Worm (Caenorhabditis elegans) whole organism, L3 larva: ENCODE measurements around the gene cest-2.2.
"Not testable (repeated sequence)": the region's sequence is repeated elsewhere in the genome, so short reads cannot be mapped to it uniquely, and the experiment has no call there.

ENCODE experiments used
- R02D3.7 ChIP-seq: fragments of 150-350 bp; optimal IDR thresholded peaks from 2 replicates; lab custom pipeline; 2014; ENCODE audit warnings: missing biosample characterization, missing genetic modification characterization
- aly-2 ChIP-seq: fragments of 150-350 bp; optimal IDR thresholded peaks from 2 replicates; lab custom pipeline; 2014; ENCODE audit warnings: missing biosample characterization, missing genetic modification characterization
- ama-1 ChIP-seq: fragments of 150-350 bp; optimal IDR thresholded peaks from 2 replicates; lab custom pipeline; 2018
- ceh-16 ChIP-seq: sonication (generic microtip); optimal IDR thresholded peaks from 2 replicates; lab custom pipeline; 2017; ENCODE audit warnings: missing biosample characterization, missing genetic modification characterization
- ceh-82 ChIP-seq: fragments of 150-350 bp; optimal IDR thresholded peaks from 2 replicates; lab custom pipeline; 2014; ENCODE audit warnings: missing biosample characterization, missing genetic modification characterization
- ceh-9 ChIP-seq: sonication (generic microtip); optimal IDR thresholded peaks from 2 replicates; lab custom pipeline; 2018; ENCODE audit warnings: missing biosample characterization, missing genetic modification characterization
- daf-12 ChIP-seq: fragments of 150-350 bp; optimal IDR thresholded peaks from 2 replicates; lab custom pipeline; 2014; ENCODE audit warnings: missing biosample characterization, missing genetic modification reagents, missing genetic modification characterization
- egl-27 ChIP-seq: sonication (generic microtip); optimal IDR thresholded peaks from 4 replicates; lab custom pipeline; 2017; ENCODE audit warnings: missing biosample characterization, missing genetic modification reagents, missing genetic modification characterization
- egl-5 ChIP-seq: fragments of 150-350 bp; optimal IDR thresholded peaks from 2 replicates; lab custom pipeline; 2017; ENCODE audit warnings: missing biosample characterization, missing genetic modification reagents, missing genetic modification characterization, inconsistent platforms
- elt-1 ChIP-seq: fragments of 150-350 bp; optimal IDR thresholded peaks from 2 replicates; lab custom pipeline; 2014; ENCODE audit warnings: missing biosample characterization, missing genetic modification characterization
- elt-2 ChIP-seq: sonication (generic microtip); optimal IDR thresholded peaks from 2 replicates; lab custom pipeline; 2016; ENCODE audit warnings: missing genetic modification reagents, mild to moderate bottlenecking, missing genetic modification characterization, missing compliant biosample characterization
- elt-3 ChIP-seq, 3 experiments: fragments of 150-350 bp in 1 of 3; sonication (generic microtip) in 2 of 3; optimal IDR thresholded peaks; 2 replicates in 2 of 3; 4 replicates in 1 of 3; lab custom pipeline; 2014 to 2017; ENCODE audit warnings: missing biosample characterization in 3 of 3, missing genetic modification characterization in 3 of 3
- fos-1 ChIP-seq: fragments of 150-350 bp; optimal IDR thresholded peaks from 2 replicates; lab custom pipeline; 2014; ENCODE audit warnings: missing biosample characterization, missing genetic modification characterization
- jun-1 ChIP-seq: fragments of 150-350 bp; optimal IDR thresholded peaks from 2 replicates; lab custom pipeline; 2014; ENCODE audit warnings: missing biosample characterization, missing genetic modification reagents, missing genetic modification characterization
- lin-39 ChIP-seq: fragments of 150-350 bp; optimal IDR thresholded peaks from 2 replicates; lab custom pipeline; 2018; ENCODE audit warnings: missing biosample characterization, missing genetic modification reagents, missing genetic modification characterization
- mdl-1 ChIP-seq: fragments of 150-350 bp; optimal IDR thresholded peaks from 2 replicates; lab custom pipeline; 2014; ENCODE audit warnings: missing biosample characterization, missing genetic modification characterization
- nfya-1 ChIP-seq: sonication (generic microtip); optimal IDR thresholded peaks from 2 replicates; lab custom pipeline; 2017; ENCODE audit warnings: missing genetic modification characterization, mild to moderate bottlenecking, missing compliant biosample characterization, antibody characterized with exemption, moderate library complexity; ENCODE audit not compliant: insufficient read depth
- nhr-25 ChIP-seq: sonication (generic microtip); optimal IDR thresholded peaks from 2 replicates; lab custom pipeline; 2017; ENCODE audit warnings: missing biosample characterization, missing genetic modification characterization
- nhr-43 ChIP-seq: sonication (generic microtip); optimal IDR thresholded peaks from 2 replicates; lab custom pipeline; 2016; ENCODE audit warnings: mild to moderate bottlenecking, missing genetic modification characterization, missing compliant biosample characterization; ENCODE audit not compliant: poor library complexity, severe bottlenecking
- nhr-67 ChIP-seq: fragments of 150-350 bp; optimal IDR thresholded peaks from 2 replicates; lab custom pipeline; 2014; ENCODE audit warnings: missing biosample characterization, missing genetic modification characterization
- nhr-76 ChIP-seq: fragments of 150-350 bp; sonication (generic microtip); optimal IDR thresholded peaks from 5 replicates; lab custom pipeline; 2014; ENCODE audit warnings: missing biosample characterization, missing genetic modification characterization
- nhr-77 ChIP-seq: fragments of 150-350 bp; optimal IDR thresholded peaks from 2 replicates; lab custom pipeline; 2014; ENCODE audit warnings: missing biosample characterization, missing genetic modification characterization
- pqm-1 ChIP-seq: fragments of 150-350 bp; optimal IDR thresholded peaks from 2 replicates; lab custom pipeline; 2017; ENCODE audit warnings: missing biosample characterization, missing genetic modification characterization, inconsistent platforms
- sea-2 ChIP-seq: fragments of 150-350 bp; sonication (generic microtip); optimal IDR thresholded peaks from 4 replicates; lab custom pipeline; 2014; ENCODE audit warnings: missing biosample characterization, missing genetic modification reagents, missing genetic modification characterization
- skn-1 ChIP-seq: fragments of 150-350 bp; optimal IDR thresholded peaks from 2 replicates; lab custom pipeline; 2014; ENCODE audit warnings: missing biosample characterization, missing genetic modification characterization
- snpc-4 ChIP-seq: fragments of 150-350 bp; optimal IDR thresholded peaks from 2 replicates; lab custom pipeline; 2014; ENCODE audit warnings: missing biosample characterization, missing genetic modification characterization
- tbx-2 ChIP-seq: sonication (generic microtip); optimal IDR thresholded peaks from 2 replicates; lab custom pipeline; 2016; ENCODE audit warnings: mild to moderate bottlenecking, missing genetic modification characterization, missing compliant biosample characterization
- unc-62 ChIP-seq: fragments of 150-350 bp; sonication (generic microtip); optimal IDR thresholded peaks from 4 replicates; lab custom pipeline; 2014; ENCODE audit warnings: missing biosample characterization, missing genetic modification reagents, missing genetic modification characterization
- zag-1 ChIP-seq: fragments of 150-350 bp; optimal IDR thresholded peaks from 2 replicates; lab custom pipeline; 2014; ENCODE audit warnings: missing biosample characterization, missing genetic modification characterization
- ztf-11 ChIP-seq: fragments of 150-350 bp; optimal IDR thresholded peaks from 2 replicates; lab custom pipeline; 2014; ENCODE audit warnings: missing biosample characterization, missing genetic modification characterization

Gene cest-2.2

DNA sequence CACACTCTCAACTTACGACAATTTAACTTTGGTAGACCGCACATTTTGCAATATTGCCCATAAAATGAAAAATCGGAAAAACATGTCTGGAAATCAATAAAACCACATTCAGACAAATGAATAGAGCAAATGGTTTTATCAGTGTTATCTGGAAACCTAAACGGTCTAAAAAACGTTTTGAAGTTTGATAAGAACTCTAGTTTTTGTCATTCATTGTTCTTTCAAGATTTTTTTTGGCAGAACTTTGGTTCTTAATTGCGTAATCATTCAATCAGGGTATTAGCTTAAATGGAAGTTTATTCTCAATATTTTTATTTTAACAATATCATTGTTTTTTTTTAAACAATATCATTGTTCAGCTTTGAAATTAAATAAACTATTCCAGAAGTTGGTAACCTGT is at the start of gene cest-2.2:
TSS of gene cest-2.2 (minus strand) at position 140 of the 400 bp plus-strand sequence.
- TF ChIP-seq elt-2 (tag; lab: Kevin White, UChicago) (peak; percentile 77), elt-1 (tag; lab: Kevin White, UChicago) (no peak), nhr-76 (peak; percentile 10)

DNA sequence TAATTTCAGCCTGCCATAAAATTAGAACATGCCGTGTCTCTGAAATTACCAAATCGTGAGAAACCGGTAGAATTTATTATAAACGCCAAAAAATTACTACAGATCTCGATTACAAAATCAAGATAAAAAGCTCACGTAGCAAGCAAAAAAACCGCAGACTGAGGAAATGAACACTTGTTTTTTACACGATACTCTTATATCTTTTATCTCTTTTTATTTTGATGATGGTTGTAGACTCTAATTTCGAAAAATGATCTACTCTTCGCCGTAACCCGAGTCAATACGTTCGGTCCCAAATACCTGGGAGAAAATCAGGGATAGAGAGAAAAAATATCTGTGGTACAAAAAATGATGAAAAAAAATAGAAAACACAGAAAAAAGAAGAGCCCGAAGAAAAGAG is 48.0 kb upstream of the cest-2.2 start:
- TF ChIP-seq snpc-4 (tag; lab: Kevin White, UChicago): no peak
- TF ChIP-seq ceh-82: no peak
- TF ChIP-seq skn-1 (tag; lab: Kevin White, UChicago): no peak
- TF ChIP-seq nhr-25 (tag; lab: Kevin White, UChicago): no peak
- TF ChIP-seq, all 47 proteins: peak for 0

DNA sequence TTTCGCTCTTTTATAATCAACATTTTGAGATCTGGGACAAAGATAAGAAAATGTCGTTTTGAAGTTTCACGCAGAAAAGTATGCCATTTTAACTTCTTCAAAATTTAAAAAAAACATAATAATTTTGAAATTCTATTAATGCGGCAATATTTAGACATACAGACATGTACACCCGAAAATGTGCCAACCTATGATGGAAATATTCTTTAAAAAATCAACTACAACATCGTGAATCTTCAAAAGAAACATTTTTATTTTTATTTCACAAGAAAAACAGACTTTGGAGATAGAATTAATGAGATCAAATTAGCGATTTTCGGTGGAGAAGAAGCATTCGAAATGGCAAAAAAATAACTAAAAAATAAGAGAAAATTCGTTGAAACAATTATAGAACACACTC is 40.0 kb upstream of the cest-2.2 start, which contains the start of gene T16A9.5:
TSS of gene T16A9.5 (minus strand) at position 101 of the 400 bp plus-strand sequence.
- TF ChIP-seq zag-1 (tag; lab: Kevin White, UChicago): no peak

DNA sequence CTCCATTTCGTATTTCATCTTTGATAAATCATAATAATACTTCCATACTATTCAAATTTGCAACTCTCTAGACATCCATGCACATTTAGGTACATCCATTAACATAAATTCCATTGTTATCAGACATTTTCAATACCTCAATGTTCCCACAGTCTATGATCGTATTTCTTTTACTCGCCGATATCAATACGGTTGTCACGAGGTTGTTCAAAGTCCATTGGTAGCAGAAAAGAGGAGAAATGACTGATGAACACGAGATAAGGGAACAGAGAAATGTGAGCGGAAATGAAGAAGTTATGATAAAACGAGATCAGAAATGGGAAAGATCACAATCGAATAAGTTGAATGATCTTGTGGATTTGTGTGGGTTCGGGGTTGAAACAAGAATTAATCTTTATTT is 37.7 kb upstream of the cest-2.2 start:
- TF ChIP-seq sea-2 (GFP tag; lab: Kevin White, UChicago): no peak
- TF ChIP-seq nhr-25 (tag; lab: Kevin White, UChicago): peak; percentile 11
- no peak for TF ChIP-seq nhr-67
- peak; percentile 15 for TF ChIP-seq nhr-43 (tag; lab: Kevin White, UChicago)
- TF ChIP-seq elt-3 (tag; optimal IDR thresholded peaks at IDR 0.05; lab: Kevin White, UChicago): peak in 1 of 3 experiments; percentile 17
- TF ChIP-seq aly-2: no peak
- peak; percentile 88 for TF ChIP-seq elt-2 (tag; lab: Kevin White, UChicago)
- no peak for TF ChIP-seq egl-27 (tag; lab: Kevin White, UChicago)
- no peak for TF ChIP-seq nhr-76
- no peak for TF ChIP-seq lin-39 (tag; lab: Kevin White, UChicago)
- peak; percentile 52 for TF ChIP-seq jun-1
- no peak for TF ChIP-seq ceh-82
- TF ChIP-seq elt-1 (tag; lab: Kevin White, UChicago): no peak
- no peak for TF ChIP-seq daf-12 (tag; lab: Kevin White, UChicago)
- no peak for TF ChIP-seq unc-62 (GFP tag; lab: Kevin White, UChicago)
- no peak for TF ChIP-seq mdl-1 (tag; lab: Kevin White, UChicago)
- no peak for TF ChIP-seq R02D3.7 (tag; lab: Kevin White, UChicago)
- TF ChIP-seq ama-1 (lab: Kevin White, UChicago): no peak
- TF ChIP-seq ztf-11 (tag; lab: Kevin White, UChicago): no peak
- TF ChIP-seq pqm-1 (tag; lab: Kevin White, UChicago): peak; percentile 77
- no peak for TF ChIP-seq egl-5 (tag; lab: Kevin White, UChicago)
- no peak for TF ChIP-seq ceh-16
- TF ChIP-seq fos-1 (tag; lab: Kevin White, UChicago): no peak
- TF ChIP-seq tbx-2: no peak

- TF ChIP-seq elt-3 (tag; optimal IDR thresholded peaks at IDR 0.05; lab: Kevin White, UChicago) (no peak), unc-62 (GFP tag; lab: Kevin White, UChicago) (no peak), nfya-1 (tag; lab: Kevin White, UChicago) (no peak), mdl-1 (tag; lab: Kevin White, UChicago) (no peak), nhr-77 (tag; lab: Kevin White, UChicago) (no peak), ceh-9 (no peak), aly-2 (no peak), ama-1 (lab: Kevin White, UChicago) (no peak)
These were observed 35.6 kb upstream of the cest-2.2 start, which contains the start of gene str-230 for ce11 chrV:14210743-14211142. Gene str-230, minus strand, starts transcription at chrV:14210843.

DNA sequence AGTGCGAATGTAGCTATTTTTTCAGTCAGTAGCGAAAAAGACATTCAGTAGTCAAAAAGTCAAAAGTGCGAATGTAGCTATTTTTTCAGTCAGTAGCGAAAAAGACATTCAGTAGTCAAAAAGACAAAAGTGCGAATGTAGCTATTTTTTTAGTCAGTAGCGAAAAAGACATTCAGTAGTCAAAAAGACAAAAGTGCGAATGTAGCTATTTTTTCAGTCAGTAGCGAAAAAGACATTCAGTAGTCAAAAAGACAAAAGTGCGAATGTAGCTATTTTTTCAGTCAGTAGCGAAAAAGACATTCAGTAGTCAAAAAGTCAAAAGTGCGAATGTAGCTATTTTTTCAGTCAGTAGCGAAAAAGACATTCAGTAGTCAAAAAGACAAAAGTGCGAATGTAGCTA is 30.1 kb upstream of the cest-2.2 start, which contains the start of gene T16A9.3:
TSS of gene T16A9.3 (plus strand) at position 301 of the 400 bp plus-strand sequence.
- not testable (repeated sequence) for TF ChIP-seq elt-1, egl-5, nfya-1 (tag; lab: Kevin White, UChicago)
